Worm (Caenorhabditis elegans) whole organism, L2 larva: ENCODE results near the gene srsx-13.

Experiments
- aly-2 ChIP-seq: fragments of 150-350 bp; optimal IDR thresholded peaks from 2 replicates; lab custom pipeline; 2014; ENCODE audit warnings: missing biosample characterization, missing genetic modification characterization
- ceh-82 ChIP-seq: fragments of 150-350 bp; optimal IDR thresholded peaks from 2 replicates; lab custom pipeline; 2014; ENCODE audit warnings: missing biosample characterization, missing genetic modification characterization
- nhr-21 ChIP-seq: fragments of 150-350 bp; optimal IDR thresholded peaks from 2 replicates; lab custom pipeline; 2014; ENCODE audit warnings: missing biosample characterization, missing genetic modification characterization

DNA sequence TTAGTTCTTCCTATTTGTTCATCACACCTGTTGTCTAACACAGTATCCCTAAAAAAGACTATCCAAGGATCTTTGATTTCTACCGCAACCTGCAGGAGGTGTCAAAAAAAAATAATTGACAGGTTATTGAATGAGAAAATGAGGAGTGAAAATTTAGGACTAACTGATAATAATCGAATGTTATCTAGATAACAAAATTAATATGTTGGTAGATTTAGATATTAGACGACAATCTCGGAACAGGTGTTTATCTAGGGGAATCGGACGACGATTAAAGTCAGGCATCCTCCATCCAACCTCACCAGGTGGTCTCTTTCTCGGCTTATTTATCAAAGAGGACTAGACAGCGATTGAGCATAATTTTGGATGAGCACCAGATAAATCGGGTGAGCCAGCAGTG lies 14.2 kb downstream of the srsx-13 start:
- TF ChIP-seq nhr-21 (no peak), aly-2 (tag; lab: Kevin White, UChicago) (no peak), ceh-82 (tag; lab: Kevin White, UChicago) (no peak)
